Fruit fly (Drosophila melanogaster): Measurements from ENCODE around the gene CG32269.

Gene CG32269

dm6 chr3L:3198447-3199402 is 10.1 kb downstream of the CG32269 start, which contains the start of the genes CG32276 and gry (continued):
- TF ChIP-seq fd102C (GFP tag; optimal IDR thresholded peaks at IDR 0.05): peak; percentile 18
- TF ChIP-seq D19B (GFP tag; optimal IDR thresholded peaks at IDR 0.05): no peak
- peak; percentile 83 for TF ChIP-seq ems (GFP tag; optimal IDR thresholded peaks at IDR 0.05)
- TF ChIP-seq CG1603 (tag; optimal IDR thresholded peaks at IDR 0.05): peak; percentile 86
- TF ChIP-seq hth (optimal IDR thresholded peaks at IDR 0.05): no peak
- peak; percentile 58 for TF ChIP-seq HHEX (GFP tag; optimal IDR thresholded peaks at IDR 0.05)
- TF ChIP-seq CG12155 (GFP tag; optimal IDR thresholded peaks at IDR 0.05): peak; percentile 86
- TF ChIP-seq CG1529 (GFP tag; optimal IDR thresholded peaks at IDR 0.05): no peak
- TF ChIP-seq scrt (GFP tag; optimal IDR thresholded peaks at IDR 0.05): peak; percentile 76
- TF ChIP-seq Dad (GFP tag; optimal IDR thresholded peaks at IDR 0.05): peak; percentile 68
- peak; percentile 54; the same call in 1 of the 3 replicates for TF ChIP-seq otp (GFP tag; IDR thresholded peaks at IDR 0.05)
- TF ChIP-seq da (GFP tag; optimal IDR thresholded peaks at IDR 0.05): peak; percentile 43
- peak in 1 of 2 experiments; percentile 78 for TF ChIP-seq Hr51 (GFP tag; optimal IDR thresholded peaks at IDR 0.05)
- TF ChIP-seq CHES-1-like (GFP tag; optimal IDR thresholded peaks at IDR 0.05): peak; percentile 89
- peak; percentile 55; the same call in 1 of the 2 replicates for TF ChIP-seq sens-2 (GFP tag; IDR thresholded peaks at IDR 0.05)
- TF ChIP-seq Nf-YC (tag; optimal IDR thresholded peaks at IDR 0.05): no peak
- peak; percentile 73 for TF ChIP-seq bcd (GFP tag; optimal IDR thresholded peaks at IDR 0.05)
- no peak for TF ChIP-seq Blimp-1 (GFP tag; optimal IDR thresholded peaks at IDR 0.05)
- TF ChIP-seq CG4820 (GFP tag; optimal IDR thresholded peaks at IDR 0.05): peak; percentile 77
- no peak for TF ChIP-seq Gsc (GFP tag; IDR thresholded peaks at IDR 0.05)
- no peak for TF ChIP-seq run (tag; optimal IDR thresholded peaks at IDR 0.05)
- TF ChIP-seq pzg (GFP tag; optimal IDR thresholded peaks at IDR 0.05): peak; percentile 93
- peak; percentile 40 for TF ChIP-seq CG8281 (tag; optimal IDR thresholded peaks at IDR 0.05)
- peak; percentile 54 for TF ChIP-seq CG11247 (GFP tag; IDR thresholded peaks at IDR 0.05)
- TF ChIP-seq D (optimal IDR thresholded peaks at IDR 0.05): peak; percentile 27
- TF ChIP-seq D (GFP tag; optimal IDR thresholded peaks at IDR 0.05): peak; percentile 48
- TF ChIP-seq CG1024 (GFP tag; IDR thresholded peaks at IDR 0.05): peak; percentile 46; the same call in 1 of the 2 replicates
- TF ChIP-seq dmrt11E (tag; optimal IDR thresholded peaks at IDR 0.05): peak; percentile 67
- TF ChIP-seq slp2 (GFP tag; optimal IDR thresholded peaks at IDR 0.05): peak; percentile 67
- peak; percentile 85 for TF ChIP-seq Hsf (GFP tag; optimal IDR thresholded peaks at IDR 0.05)
- TF ChIP-seq fu2 (GFP tag; optimal IDR thresholded peaks at IDR 0.05): peak; percentile 76
- peak; percentile 69 for TF ChIP-seq CG6689 (GFP tag; IDR thresholded peaks at IDR 0.05)
- peak; percentile 67 for TF ChIP-seq CG9817 (tag; optimal IDR thresholded peaks at IDR 0.05)
- peak; percentile 57 for TF ChIP-seq repo (GFP tag; optimal IDR thresholded peaks at IDR 0.05)
- peak; percentile 70 for TF ChIP-seq Hr3 (GFP tag; optimal IDR thresholded peaks at IDR 0.05)
- TF ChIP-seq Ssrp (tag; optimal IDR thresholded peaks at IDR 0.05): peak; percentile 55
- TF ChIP-seq mam (GFP tag; optimal IDR thresholded peaks at IDR 0.05): peak; percentile 79
- peak; percentile 5 for TF ChIP-seq TFAM (GFP tag; optimal IDR thresholded peaks at IDR 0.05)
- TF ChIP-seq chinmo (GFP tag; IDR thresholded peaks at IDR 0.05; ENCODE audit: partially characterized antibody): 0 out of 4 replicates have a peak, but pooled peaks have one; percentile 54
- TF ChIP-seq CG9609 (GFP tag; optimal IDR thresholded peaks at IDR 0.05): peak; percentile 82
- TF ChIP-seq zen (tag; optimal IDR thresholded peaks at IDR 0.05): peak; percentile 69
- no peak for TF ChIP-seq CG2129 (GFP tag; IDR thresholded peaks at IDR 0.05; ENCODE audit: partially characterized antibody)
- TF ChIP-seq cg (GFP tag; optimal IDR thresholded peaks at IDR 0.05): peak; percentile 73
- TF ChIP-seq ase (GFP tag; IDR thresholded peaks at IDR 0.05): peak; percentile 58; the same call in 1 of the 3 replicates
- no peak for TF ChIP-seq br (optimal IDR thresholded peaks at IDR 0.05)
- TF ChIP-seq BEAF-32 (GFP tag; optimal IDR thresholded peaks at IDR 0.05): peak; percentile 67
- TF ChIP-seq Lim3 (GFP tag; IDR thresholded peaks at IDR 0.05): no peak
- TF ChIP-seq jigr1 (GFP tag; IDR thresholded peaks at IDR 0.05): no peak
- TF ChIP-seq Nf-YB (GFP tag; optimal IDR thresholded peaks at IDR 0.05): peak; percentile 42
